Worm (Caenorhabditis elegans) whole organism, L4 larva: ENCODE data around the gene pqn-68.

Experiments
- D1046.2 ChIP-seq: fragments of 200-800 bp; sonication (Bioruptor generic); IDR thresholded peaks from 2 replicates; pipeline ENCODE4 v1.3.6; 2022; ENCODE audit warnings: missing genetic modification characterization, missing compliant biosample characterization
- F26F4.8 ChIP-seq: fragments of 200-800 bp; sonication (Bioruptor generic); conservative IDR thresholded peaks from 2 replicates; pipeline ENCODE4 v1.3.6; 2022; ENCODE audit warnings: missing genetic modification characterization, missing compliant biosample characterization
- F37D6.2 ChIP-seq: sonication (generic microtip); optimal IDR thresholded peaks from 2 replicates; lab custom pipeline; 2016; ENCODE audit warnings: mild to moderate bottlenecking, missing genetic modification characterization, missing compliant biosample characterization
- R02D3.7 ChIP-seq: fragments of 150-350 bp; sonication (generic microtip); optimal IDR thresholded peaks from 3 replicates; lab custom pipeline; 2014; ENCODE audit warnings: missing biosample characterization, missing genetic modification characterization
- T26A8.4 ChIP-seq: fragments of 200-800 bp; sonication (Bioruptor generic); IDR thresholded peaks from 2 replicates; pipeline ENCODE4 v1.3.6; 2022; ENCODE audit warnings: missing genetic modification characterization, missing compliant biosample characterization
- Y105C5A.15 ChIP-seq: fragments of 200-800 bp; sonication (Bioruptor generic); IDR thresholded peaks from 2 replicates; pipeline ENCODE4 v1.3.6; 2022; ENCODE audit warnings: missing genetic modification characterization, missing compliant biosample characterization
- ZK546.5 ChIP-seq, 2 experiments: sonication (generic microtip); optimal IDR thresholded peaks; 2 replicates each; lab custom pipeline; 2017; ENCODE audit warnings: missing biosample characterization in 2 of 2, missing genetic modification characterization in 2 of 2
- ama-1 ChIP-seq: fragments of 150-350 bp; optimal IDR thresholded peaks from 2 replicates; lab custom pipeline; 2014; ENCODE audit warnings: inconsistent platforms, mixed read lengths
- arid-1 ChIP-seq: fragments of 200-800 bp; sonication (Bioruptor generic); conservative IDR thresholded peaks from 2 replicates; pipeline ENCODE4 v1.3.6; 2022; ENCODE audit warnings: missing genetic modification reagents, missing genetic modification characterization, missing compliant biosample characterization
- ceh-20 ChIP-seq: fragments of 200-800 bp; sonication (Bioruptor generic); IDR thresholded peaks from 2 replicates; pipeline ENCODE4 v1.3.6; 2022; ENCODE audit warnings: missing genetic modification reagents, missing genetic modification characterization, missing compliant biosample characterization
- ceh-32 ChIP-seq: sonication (generic microtip); optimal IDR thresholded peaks from 2 replicates; lab custom pipeline; 2016; ENCODE audit warnings: mild to moderate bottlenecking, missing genetic modification characterization, missing compliant biosample characterization; ENCODE audit not compliant: poor library complexity
- ceh-62 ChIP-seq: sonication (generic microtip); optimal IDR thresholded peaks from 2 replicates; lab custom pipeline; 2017; ENCODE audit warnings: missing biosample characterization, missing genetic modification characterization
- ces-1 ChIP-seq: fragments of 150-350 bp; sonication (generic microtip); optimal IDR thresholded peaks from 4 replicates; lab custom pipeline; 2014; ENCODE audit warnings: missing biosample characterization, missing genetic modification reagents, missing genetic modification characterization
- cey-2 ChIP-seq: sonication (generic microtip); optimal IDR thresholded peaks from 3 replicates; lab custom pipeline; 2017; ENCODE audit warnings: missing genetic modification characterization, mild to moderate bottlenecking, missing compliant biosample characterization, antibody characterized with exemption, borderline replicate concordance; ENCODE audit not compliant: insufficient read depth
- ctbp-1 ChIP-seq: fragments of 200-800 bp; sonication (Bioruptor generic); IDR thresholded peaks from 2 replicates; pipeline ENCODE4 v1.3.6; 2022; ENCODE audit warnings: missing genetic modification reagents, missing genetic modification characterization, missing compliant biosample characterization
- daf-16 ChIP-seq, 3 experiments: sonication (generic microtip); optimal IDR thresholded peaks; 2 replicates each; lab custom pipeline; 2016 to 2017; ENCODE audit warnings: missing genetic modification characterization in 3 of 3, missing genetic modification reagents in 3 of 3, mild to moderate bottlenecking in 2 of 3, missing compliant biosample characterization in 2 of 3, missing biosample characterization in 1 of 3, moderate library complexity in 1 of 3
- daf-8 ChIP-seq: fragments of 200-800 bp; sonication (Bioruptor generic); IDR thresholded peaks from 2 replicates; pipeline ENCODE4 v1.3.6; 2022; ENCODE audit warnings: missing genetic modification characterization, missing compliant biosample characterization
- dmd-6 ChIP-seq: fragments of 200-800 bp; sonication (Bioruptor generic); IDR thresholded peaks from 2 replicates; pipeline ENCODE4 v1.3.6; 2022; ENCODE audit warnings: missing genetic modification reagents, missing genetic modification characterization, missing compliant biosample characterization
- fkh-10 ChIP-seq: fragments of 150-350 bp; optimal IDR thresholded peaks from 2 replicates; lab custom pipeline; 2014; ENCODE audit warnings: missing biosample characterization, missing genetic modification reagents, missing genetic modification characterization
- gei-8 ChIP-seq: fragments of 200-800 bp; sonication (Bioruptor generic); optimal IDR thresholded peaks from 2 replicates; lab custom pipeline; 2018; ENCODE audit warnings: mild to moderate bottlenecking, missing genetic modification characterization, missing compliant biosample characterization
- hlh-11 ChIP-seq: fragments of 200-800 bp; sonication (Bioruptor generic); optimal IDR thresholded peaks from 2 replicates; lab custom pipeline; 2018; ENCODE audit warnings: mild to moderate bottlenecking, missing genetic modification characterization, missing compliant biosample characterization
- hmg-1.1 ChIP-seq: fragments of 200-800 bp; sonication (Bioruptor generic); IDR thresholded peaks from 2 replicates; pipeline ENCODE4 v1.3.6; 2022; ENCODE audit warnings: missing genetic modification reagents, missing genetic modification characterization, missing compliant biosample characterization
- jun-1 ChIP-seq: fragments of 150-350 bp; optimal IDR thresholded peaks from 2 replicates; lab custom pipeline; 2014; ENCODE audit warnings: missing biosample characterization, missing genetic modification reagents, missing genetic modification characterization
- lin-15B ChIP-seq: fragments of 150-350 bp; sonication (generic microtip); optimal IDR thresholded peaks from 3 replicates; lab custom pipeline; 2014; ENCODE audit warnings: missing biosample characterization, missing genetic modification characterization
- lin-38 ChIP-seq: fragments of 200-800 bp; sonication (Bioruptor generic); IDR thresholded peaks from 2 replicates; pipeline ENCODE4 v1.3.6; 2022; ENCODE audit warnings: missing genetic modification reagents, missing genetic modification characterization, missing compliant biosample characterization
- lsy-2 ChIP-seq, 2 experiments: fragments of 150-350 bp in 1 of 2; sonication (generic microtip) in 1 of 2; optimal IDR thresholded peaks; 2 replicates each; lab custom pipeline; 2014 to 2017; ENCODE audit warnings: missing biosample characterization in 2 of 2, missing genetic modification characterization in 2 of 2
- mdl-1 ChIP-seq, 2 experiments: fragments of 150-350 bp in 1 of 2; sonication (generic microtip) in 1 of 2; optimal IDR thresholded peaks; 2 replicates each; lab custom pipeline; 2014 to 2017; ENCODE audit warnings: missing biosample characterization in 2 of 2, missing genetic modification characterization in 2 of 2
- mdt-29 ChIP-seq: fragments of 200-800 bp; sonication (Bioruptor generic); IDR thresholded peaks from 2 replicates; pipeline ENCODE4 v1.3.6; 2022; ENCODE audit warnings: missing genetic modification reagents, missing genetic modification characterization, missing compliant biosample characterization
- mxl-2 ChIP-seq: fragments of 200-800 bp; sonication (Bioruptor generic); conservative IDR thresholded peaks from 2 replicates; pipeline ENCODE4 v1.3.6; 2022; ENCODE audit warnings: missing genetic modification reagents, missing genetic modification characterization, missing compliant biosample characterization
- mxl-3 ChIP-seq: fragments of 200-800 bp; sonication (Bioruptor generic); optimal IDR thresholded peaks from 2 replicates; lab custom pipeline; 2018; ENCODE audit warnings: mild to moderate bottlenecking, missing genetic modification characterization, missing compliant biosample characterization
- nhr-10 ChIP-seq: fragments of 150-350 bp; optimal IDR thresholded peaks from 2 replicates; lab custom pipeline; 2014; ENCODE audit warnings: missing biosample characterization, missing genetic modification characterization
- nhr-11 ChIP-seq: fragments of 150-350 bp; optimal IDR thresholded peaks from 2 replicates; lab custom pipeline; 2014; ENCODE audit warnings: missing biosample characterization, missing genetic modification characterization
- nhr-111 ChIP-seq: fragments of 200-800 bp; sonication (Bioruptor generic); optimal IDR thresholded peaks from 2 replicates; lab custom pipeline; 2018; ENCODE audit warnings: mild to moderate bottlenecking, missing genetic modification characterization, missing compliant biosample characterization
- nhr-237 ChIP-seq: sonication (generic microtip); optimal IDR thresholded peaks from 2 replicates; lab custom pipeline; 2017; ENCODE audit warnings: missing biosample characterization, missing genetic modification characterization
- nhr-28 ChIP-seq: fragments of 150-350 bp; optimal IDR thresholded peaks from 2 replicates; lab custom pipeline; 2014; ENCODE audit warnings: missing biosample characterization, missing genetic modification characterization
- nhr-41 ChIP-seq: fragments of 200-800 bp; sonication (Bioruptor generic); IDR thresholded peaks from 2 replicates; pipeline ENCODE4 v1.3.6; 2022; ENCODE audit warnings: missing genetic modification reagents, missing genetic modification characterization, missing compliant biosample characterization
- nhr-42 ChIP-seq: fragments of 200-800 bp; sonication (Bioruptor generic); IDR thresholded peaks from 2 replicates; pipeline ENCODE4 v1.3.6; 2022; ENCODE audit warnings: missing genetic modification characterization, missing compliant biosample characterization
- nhr-77 ChIP-seq: fragments of 150-350 bp; optimal IDR thresholded peaks from 2 replicates; lab custom pipeline; 2014; ENCODE audit warnings: missing biosample characterization, missing genetic modification characterization
- php-3 ChIP-seq: fragments of 200-800 bp; sonication (Bioruptor generic); IDR thresholded peaks from 2 replicates; pipeline ENCODE4 v1.3.6; 2022; ENCODE audit warnings: missing genetic modification reagents, missing genetic modification characterization, missing compliant biosample characterization
- pqm-1 ChIP-seq: sonication (generic microtip); optimal IDR thresholded peaks from 2 replicates; lab custom pipeline; 2017; ENCODE audit warnings: missing biosample characterization, missing genetic modification characterization
- snpc-1.2 ChIP-seq: fragments of 200-800 bp; sonication (Bioruptor generic); IDR thresholded peaks from 2 replicates; pipeline ENCODE4 v1.3.6; 2022; ENCODE audit warnings: missing genetic modification reagents, missing genetic modification characterization, missing compliant biosample characterization
- spr-1 ChIP-seq: sonication (generic microtip); optimal IDR thresholded peaks from 2 replicates; lab custom pipeline; 2016; ENCODE audit warnings: mild to moderate bottlenecking, missing genetic modification characterization, missing compliant biosample characterization
- tra-1 ChIP-seq: fragments of 200-800 bp; sonication (Bioruptor generic); IDR thresholded peaks from 2 replicates; pipeline ENCODE4 v1.3.6; 2022; ENCODE audit warnings: missing genetic modification reagents, missing genetic modification characterization, missing compliant biosample characterization
- unc-130 ChIP-seq: sonication (generic microtip); optimal IDR thresholded peaks from 2 replicates; lab custom pipeline; 2016; ENCODE audit warnings: missing genetic modification reagents, missing genetic modification characterization, missing compliant biosample characterization
- unc-39 ChIP-seq: sonication (generic microtip); optimal IDR thresholded peaks from 2 replicates; lab custom pipeline; 2017; ENCODE audit warnings: missing biosample characterization, missing genetic modification characterization
- unc-62 ChIP-seq, 3 experiments: fragments of 150-350 bp in 1 of 3; sonication (generic microtip); optimal IDR thresholded peaks in 2 of 3; peaks in 1 of 3; 1 replicate in 1 of 3; 2 replicates in 2 of 3; lab custom pipeline; 2014 to 2017; ENCODE audit warnings: missing biosample characterization in 3 of 3, missing genetic modification characterization in 3 of 3, missing genetic modification reagents in 3 of 3, missing genotype in 1 of 3
- vab-7 ChIP-seq: fragments of 200-800 bp; sonication (Bioruptor generic); IDR thresholded peaks from 2 replicates; pipeline ENCODE4 v1.3.6; 2022; ENCODE audit warnings: missing genetic modification reagents, missing genetic modification characterization, missing compliant biosample characterization
- zag-1 ChIP-seq: fragments of 150-350 bp; optimal IDR thresholded peaks from 2 replicates; lab custom pipeline; 2014; ENCODE audit warnings: missing biosample characterization, missing genetic modification characterization
- zfp-2 ChIP-seq: sonication (generic microtip); optimal IDR thresholded peaks from 2 replicates; lab custom pipeline; 2016; ENCODE audit warnings: mild to moderate bottlenecking, missing genetic modification characterization, missing compliant biosample characterization
- zfp-3 ChIP-seq: fragments of 200-800 bp; sonication (Bioruptor generic); conservative IDR thresholded peaks from 2 replicates; pipeline ENCODE4 v1.3.6; 2022; ENCODE audit warnings: missing genetic modification reagents, missing genetic modification characterization, missing compliant biosample characterization
- ztf-7 ChIP-seq: fragments of 150-350 bp; optimal IDR thresholded peaks from 2 replicates; lab custom pipeline; 2014; ENCODE audit warnings: missing biosample characterization, missing genetic modification characterization

pqn-68 gene

ce11 chrV:12909544-12910157 lies 42.8 kb upstream of the pqn-68 start, which contains the start of gene nid-1:
Gene nid-1, plus strand, starts transcription at chrV:12910107.
- TF ChIP-seq nhr-111 (GFP tag; lab: Kevin White, UChicago) (no peak), unc-130 (no peak), zfp-3 (GFP tag; lab: Robert Waterston, UW) (no peak), zfp-2 (no peak), ceh-62 (tag; lab: Kevin White, UChicago) (no peak), spr-1 (tag; lab: Kevin White, UChicago) (no peak), mxl-2 (GFP tag; lab: Robert Waterston, UW) (no peak), unc-62 (GFP tag; optimal IDR thresholded peaks at IDR 0.05 in 1 of 2; lab: Kevin White, UChicago) (peak in 1 of 2 experiments; percentile 29), unc-62 (tag; optimal IDR thresholded peaks at IDR 0.05; lab: Kevin White, UChicago) (no peak), mdt-29 (GFP tag; lab: Robert Waterston, UW) (no peak), hmg-1.1 (GFP tag; lab: Robert Waterston, UW) (no peak), hlh-11 (tag; lab: Kevin White, UChicago) (peak; percentile 64), nhr-77 (tag; lab: Kevin White, UChicago) (peak; percentile 16), T26A8.4 (GFP tag; lab: Robert Waterston, UW) (no peak), R02D3.7 (tag; lab: Kevin White, UChicago) (no peak), cey-2 (tag; lab: Kevin White, UChicago) (no peak), snpc-1.2 (GFP tag; lab: Robert Waterston, UW) (no peak), unc-39 (tag; lab: Kevin White, UChicago) (no peak), ceh-20 (GFP tag; lab: Robert Waterston, UW) (0 out of 2 replicates have a peak, but pooled peaks have one; percentile 41), vab-7 (GFP tag; lab: Robert Waterston, UW) (no peak), daf-16 (GFP tag; optimal IDR thresholded peaks at IDR 0.05; lab: Kevin White, UChicago) (no peak), daf-16 (tag; optimal IDR thresholded peaks at IDR 0.05; lab: Kevin White, UChicago) (peak; percentile 96), ceh-32 (tag; lab: Kevin White, UChicago) (no peak), zag-1 (tag; lab: Kevin White, UChicago) (no peak), lsy-2 (tag; optimal IDR thresholded peaks at IDR 0.05; lab: Kevin White, UChicago) (no peak), fkh-10 (no peak), ztf-7 (tag; lab: Kevin White, UChicago) (no peak), lin-15B (no peak), jun-1 (no peak), nhr-28 (tag; lab: Kevin White, UChicago) (peak; percentile 51), daf-8 (GFP tag; lab: Robert Waterston, UW) (no peak), F26F4.8 (GFP tag; lab: Robert Waterston, UW) (no peak), Y105C5A.15 (GFP tag; lab: Robert Waterston, UW) (no peak), ctbp-1 (GFP tag; lab: Robert Waterston, UW) (no peak), nhr-10 (tag; lab: Kevin White, UChicago) (no peak), nhr-237 (tag; lab: Kevin White, UChicago) (no peak), ZK546.5 (tag; optimal IDR thresholded peaks at IDR 0.05; lab: Kevin White, UChicago) (no peak), F37D6.2 (tag; lab: Kevin White, UChicago) (no peak), mdl-1 (tag; optimal IDR thresholded peaks at IDR 0.05; lab: Kevin White, UChicago) (no peak), nhr-41 (GFP tag; lab: Robert Waterston, UW) (no peak), nhr-11 (tag; lab: Kevin White, UChicago) (no peak), arid-1 (GFP tag; lab: Robert Waterston, UW) (no peak), php-3 (peak; percentile 93), ces-1 (no peak), dmd-6 (peak; percentile 76), lin-38 (GFP tag; lab: Robert Waterston, UW) (no peak), ama-1 (lab: Kevin White, UChicago) (no peak), mxl-3 (GFP tag; lab: Kevin White, UChicago) (no peak), tra-1 (no peak), pqm-1 (tag; lab: Kevin White, UChicago) (peak; percentile 51), D1046.2 (no peak), gei-8 (GFP tag; lab: Kevin White, UChicago) (no peak), nhr-42 (GFP tag; lab: Robert Waterston, UW) (no peak)
